Worm (Caenorhabditis elegans): ENCODE results near the gene T07C4.12.

The T07C4.12 gene

DNA sequence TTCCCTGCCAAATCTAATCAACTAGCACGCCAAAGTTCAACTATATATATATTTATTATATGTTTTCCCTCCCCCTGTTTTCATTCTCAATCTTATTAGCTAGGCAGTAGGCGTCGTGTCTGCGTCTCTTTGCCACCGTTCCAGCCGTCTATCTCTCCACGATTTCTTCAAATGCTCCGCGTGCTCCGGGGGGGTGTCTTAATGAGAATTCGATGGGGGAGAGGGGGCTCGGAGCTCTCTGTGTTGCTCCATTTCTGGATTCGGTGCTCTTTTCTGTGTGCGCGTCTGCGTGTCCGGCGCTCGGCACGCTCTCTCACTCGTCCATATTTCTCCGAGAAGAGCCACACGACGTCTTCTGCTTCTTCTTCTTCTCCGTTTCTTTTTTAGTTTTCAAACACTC, 48.2 kb downstream of the T07C4.12 start (continued):
- no peak for TF ChIP-seq skn-1 (tag; optimal IDR thresholded peaks at IDR 0.05)

Measured in whole organism, L2 larva.